Worm (Caenorhabditis elegans) whole organism, midembryonic: Measurements from ENCODE around the gene atn-1.

Source experiments
- T22C8.4 ChIP-seq: fragments of 200-800 bp; sonication (Bioruptor generic); IDR thresholded peaks from 2 replicates; pipeline ENCODE4 v1.3.6; 2022; ENCODE audit warnings: missing genetic modification characterization, missing compliant biosample characterization
- flt-1 ChIP-seq: fragments of 200-800 bp; sonication (Bioruptor generic); IDR thresholded peaks from 2 replicates; pipeline ENCODE4 v1.3.6; 2022; ENCODE audit warnings: missing genetic modification characterization, missing compliant biosample characterization

DNA sequence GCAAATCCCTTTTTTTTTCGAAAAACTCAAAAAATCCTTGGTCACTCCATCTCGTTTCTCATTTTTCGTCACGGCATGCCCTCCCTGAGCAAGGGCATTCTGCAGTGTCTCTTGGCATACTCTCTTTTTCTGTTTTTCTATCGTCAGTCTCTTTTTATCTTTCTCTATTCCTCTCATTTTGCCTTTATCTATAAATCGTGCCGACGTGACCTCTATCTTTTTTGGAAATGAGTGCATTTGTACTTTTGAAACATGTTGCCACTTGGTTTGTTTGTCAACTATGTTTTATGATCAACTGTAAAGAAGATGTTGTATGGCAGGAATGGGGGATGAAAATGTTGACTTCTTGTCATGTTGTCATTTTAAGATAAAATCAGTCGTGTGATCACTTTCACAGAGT is 50.7 kb downstream of the atn-1 start:
- TF ChIP-seq flt-1 (GFP tag; lab: Robert Waterston, UW) (no peak), T22C8.4 (GFP tag; lab: Robert Waterston, UW) (no peak)
